Worm (Caenorhabditis elegans): Measurements from ENCODE around the gene alp-1.

alp-1 gene

DNA sequence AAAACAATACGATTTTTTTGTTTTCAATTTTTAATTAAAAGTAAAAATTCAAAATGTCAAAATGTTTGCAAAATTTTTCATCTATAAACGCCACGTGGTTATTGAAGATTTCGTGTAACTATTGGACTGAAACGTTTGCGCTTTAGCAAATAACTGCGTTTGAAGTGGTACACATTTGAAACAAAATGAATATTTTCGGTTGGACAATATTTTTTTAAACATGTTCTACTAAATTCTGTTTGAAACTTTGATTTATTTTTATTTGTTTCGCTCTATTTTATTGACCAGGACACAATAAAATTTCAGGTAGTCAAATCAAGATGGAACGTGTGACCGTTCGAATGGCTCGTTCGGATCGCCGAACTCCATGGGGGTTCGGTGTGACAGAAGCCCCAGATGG, at the start of gene alp-1:
Gene alp-1 (plus strand): TSS at position 301 of the 400 bp plus-strand sequence.
- no peak for TF ChIP-seq madf-9 (GFP tag; conservative IDR thresholded peaks at IDR 0.05)
- TF ChIP-seq nhr-28 (tag; optimal IDR thresholded peaks at IDR 0.05): no peak
- TF ChIP-seq daf-16 (GFP tag; optimal IDR thresholded peaks at IDR 0.05): no peak
- no peak for TF ChIP-seq daf-16 (tag; optimal IDR thresholded peaks at IDR 0.05)
- no peak for TF ChIP-seq T20F7.1 (GFP tag; optimal IDR thresholded peaks at IDR 0.05)
- TF ChIP-seq aha-1 (tag): no peak

DNA sequence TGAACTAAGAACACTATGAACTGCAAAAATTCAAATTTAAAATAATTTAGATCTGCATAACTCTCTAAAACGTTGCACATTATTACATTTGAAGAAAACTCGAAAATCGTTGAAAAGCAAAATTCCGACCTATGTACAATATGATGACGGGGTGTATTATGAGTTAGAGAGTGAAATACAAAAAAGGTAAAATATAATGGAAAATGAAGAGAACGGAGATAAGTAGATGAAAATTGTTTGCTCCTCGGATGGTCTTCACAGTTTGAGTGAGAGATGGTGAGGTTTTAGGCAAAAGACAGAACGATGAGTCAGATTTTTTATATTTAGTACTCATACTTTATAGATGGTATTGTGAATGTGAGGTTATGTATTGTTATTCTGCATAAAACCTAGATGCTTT, 45.0 kb upstream of the alp-1 start:
- no peak for TF ChIP-seq egl-27 (tag; optimal IDR thresholded peaks at IDR 0.05)
- TF ChIP-seq madf-5 (GFP tag; IDR thresholded peaks at IDR 0.05): no peak
- no peak for TF ChIP-seq lin-15B (tag; optimal IDR thresholded peaks at IDR 0.05)
- TF ChIP-seq nhr-28 (tag; optimal IDR thresholded peaks at IDR 0.05): peak; percentile 1
- TF ChIP-seq dve-1 (tag; optimal IDR thresholded peaks at IDR 0.05; ENCODE audit: insufficient read depth): peak; percentile 48
- TF ChIP-seq lin-1 (GFP tag; IDR thresholded peaks at IDR 0.05): no peak
- TF ChIP-seq daf-16 (GFP tag; optimal IDR thresholded peaks at IDR 0.05): no peak
- peak; percentile 51 for TF ChIP-seq daf-16 (tag; optimal IDR thresholded peaks at IDR 0.05)
- no peak for TF ChIP-seq hlh-30 (tag; optimal IDR thresholded peaks at IDR 0.05; ENCODE audit: insufficient read depth)
- TF ChIP-seq lin-29 (GFP tag; IDR thresholded peaks at IDR 0.05): no peak
- peak; percentile 9 for TF ChIP-seq pqm-1 (tag; optimal IDR thresholded peaks at IDR 0.05)

DNA sequence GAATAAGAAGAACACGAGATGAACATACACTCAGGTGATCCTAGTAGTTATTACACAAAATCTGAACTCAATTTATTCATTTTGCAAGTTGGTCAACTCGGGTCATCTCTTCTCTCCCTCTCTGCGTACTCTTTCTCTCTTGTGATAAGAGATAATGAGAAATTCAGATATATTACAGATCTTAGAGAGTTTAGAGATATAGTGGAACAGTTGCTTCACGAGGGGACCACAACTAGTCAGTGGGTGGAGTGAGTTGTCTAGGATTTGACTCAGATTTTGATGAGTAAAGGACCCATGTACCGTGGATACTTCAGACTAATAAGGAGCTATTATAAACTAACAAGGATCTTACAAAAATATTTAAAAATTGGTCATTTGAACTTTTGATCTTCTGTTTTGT, 38.7 kb upstream of the alp-1 start, which contains the start of gene exc-5:
Gene exc-5 (minus strand): TSS at position 57 of the 400 bp plus-strand sequence.
- no peak for TF ChIP-seq nhr-28 (tag; optimal IDR thresholded peaks at IDR 0.05)
- TF ChIP-seq F10B5.3 (tag; optimal IDR thresholded peaks at IDR 0.05): no peak
- peak; percentile 72 for TF ChIP-seq aha-1 (tag)
- TF ChIP-seq ceh-82 (tag; optimal IDR thresholded peaks at IDR 0.05): no peak
- TF ChIP-seq nhr-11 (tag; optimal IDR thresholded peaks at IDR 0.05): peak; percentile 8
- TF ChIP-seq nhr-77 (tag; optimal IDR thresholded peaks at IDR 0.05): no peak
- TF ChIP-seq nhr-25 (tag; optimal IDR thresholded peaks at IDR 0.05; ENCODE audit: borderline replicate concordance, insufficient read depth): no peak

DNA sequence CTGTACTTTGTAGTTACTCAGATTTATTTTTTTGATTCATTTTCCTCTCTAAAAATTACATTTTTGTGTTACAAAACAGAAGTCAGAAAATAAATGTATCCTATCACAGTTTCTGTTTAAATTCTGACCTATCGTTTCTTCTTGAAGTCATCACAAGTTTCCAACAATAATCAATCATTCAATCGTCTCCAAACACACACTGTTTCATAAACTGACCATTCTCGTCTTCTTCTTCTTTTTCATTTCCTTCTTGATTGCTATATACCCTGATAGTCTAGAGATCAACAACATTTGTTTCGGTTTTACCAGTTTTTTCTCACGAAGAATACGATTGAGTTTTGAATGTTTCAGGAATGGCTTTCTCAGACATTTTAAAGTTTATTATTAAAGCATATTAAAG, 37.1 kb upstream of the alp-1 start:
- TF ChIP-seq unc-62 (GFP tag; optimal IDR thresholded peaks at IDR 0.05 in 1 of 2) (no peak), unc-62 (tag; optimal IDR thresholded peaks at IDR 0.05) (no peak), hlh-30 (tag; optimal IDR thresholded peaks at IDR 0.05; ENCODE audit: insufficient read depth) (peak; percentile 0), nhr-28 (tag; optimal IDR thresholded peaks at IDR 0.05) (peak; percentile 75)

DNA sequence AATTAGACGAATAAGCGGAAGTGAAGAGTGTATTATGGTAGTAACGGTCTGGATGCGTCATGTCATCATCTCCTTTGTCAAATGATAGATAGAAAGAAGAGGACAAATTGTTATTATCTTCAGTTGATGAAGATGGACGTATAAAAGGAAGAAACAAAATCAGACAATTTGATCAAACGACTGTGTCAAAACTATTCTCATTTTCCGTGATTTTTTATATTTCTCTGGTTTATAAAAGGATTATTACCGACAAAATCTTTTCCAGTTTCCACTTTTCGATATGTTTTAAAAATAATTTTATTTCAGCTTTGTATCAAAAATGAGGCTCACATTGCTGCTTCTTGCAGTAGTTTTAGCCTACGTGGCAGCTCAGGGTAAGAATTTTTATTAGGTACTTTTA, 36.3 kb upstream of the alp-1 start, which contains the start of gene grsp-2:
Gene grsp-2 (plus strand): TSS at position 301 of the 400 bp plus-strand sequence.
- TF ChIP-seq F49E8.2 (tag; optimal IDR thresholded peaks at IDR 0.05; ENCODE audit: borderline replicate concordance): no peak
- no peak for TF ChIP-seq lin-13 (GFP tag; optimal IDR thresholded peaks at IDR 0.05)
- TF ChIP-seq zip-11 (GFP tag; IDR thresholded peaks at IDR 0.05): no peak
- no peak for TF ChIP-seq ceh-82 (tag; optimal IDR thresholded peaks at IDR 0.05)
- no peak for TF ChIP-seq nhr-25 (tag; optimal IDR thresholded peaks at IDR 0.05; ENCODE audit: borderline replicate concordance, insufficient read depth)
- TF ChIP-seq mdt-29 (GFP tag; IDR thresholded peaks at IDR 0.05): no peak
- no peak for TF ChIP-seq zag-1 (tag; optimal IDR thresholded peaks at IDR 0.05)
- no peak for TF ChIP-seq hmg-1.1 (GFP tag; IDR thresholded peaks at IDR 0.05)
- TF ChIP-seq ceh-20 (GFP tag; IDR thresholded peaks at IDR 0.05): no peak
- no peak for TF ChIP-seq dpl-1 (GFP tag; optimal IDR thresholded peaks at IDR 0.05)
- TF ChIP-seq nhr-41 (GFP tag; IDR thresholded peaks at IDR 0.05): no peak
- no peak for TF ChIP-seq lin-29 (GFP tag; IDR thresholded peaks at IDR 0.05)
- TF ChIP-seq mes-2 (tag; optimal IDR thresholded peaks at IDR 0.05; ENCODE audit: poor library complexity, severe bottlenecking): no peak

DNA sequence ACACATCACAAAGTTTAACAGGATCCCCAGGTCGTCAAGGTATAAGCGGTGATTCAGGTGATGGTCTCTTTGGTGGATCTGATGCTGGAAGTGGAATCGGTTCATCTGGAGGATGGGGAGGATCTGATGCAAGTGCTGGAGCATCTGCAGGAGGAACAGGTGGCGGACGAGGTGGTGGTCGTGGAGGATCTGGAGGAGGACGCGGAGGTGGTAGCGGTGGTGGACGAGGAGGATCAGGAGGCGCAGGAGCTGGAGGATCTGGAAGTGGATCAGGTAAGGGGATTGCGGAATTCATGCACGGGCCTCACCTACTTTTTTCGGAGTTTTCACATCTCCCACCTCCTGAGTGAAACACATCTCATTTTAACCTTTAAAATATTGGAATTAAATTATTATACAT, 35.7 kb upstream of the alp-1 start:
- TF ChIP-seq Y48G9A.11 (GFP tag; IDR thresholded peaks at IDR 0.05): no peak
- no peak for TF ChIP-seq F44E2.7 (GFP tag; IDR thresholded peaks at IDR 0.05)
- peak; percentile 93; the same call in 1 of the 2 replicates for TF ChIP-seq set-16 (GFP tag; IDR thresholded peaks at IDR 0.05)
- TF ChIP-seq dmd-8 (GFP tag; IDR thresholded peaks at IDR 0.05): 0 out of 2 replicates have a peak, but pooled peaks have one; percentile 7

Data from whole organism, L4 larva.